Worm (Caenorhabditis elegans) whole organism, late embryonic: ENCODE measurements around the gene T13C5.10.
A peak's percentile ranks its signal among the peaks of the same experiment; 100 is the strongest.

Source experiments
- C38D4.7 ChIP-seq: fragments of 200-800 bp; sonication (Bioruptor generic); optimal IDR thresholded peaks from 2 replicates; lab custom pipeline; 2018; ENCODE audit warnings: mild to moderate bottlenecking, missing genetic modification characterization, moderate library complexity, missing compliant biosample characterization
- F13H6.1 ChIP-seq: sonication (generic microtip); optimal IDR thresholded peaks from 2 replicates; lab custom pipeline; 2016; ENCODE audit warnings: missing genetic modification characterization, missing compliant biosample characterization
- K09A11.1 ChIP-seq: sonication (generic microtip); optimal IDR thresholded peaks from 2 replicates; lab custom pipeline; 2017; ENCODE audit warnings: antibody characterized with exemption, mild to moderate bottlenecking, missing genetic modification characterization, missing compliant biosample characterization; ENCODE audit not compliant: insufficient read depth
- Y22D7AL.16 ChIP-seq: sonication (generic microtip); optimal IDR thresholded peaks from 2 replicates; lab custom pipeline; 2016; ENCODE audit warnings: missing genetic modification characterization, missing compliant biosample characterization
- ahr-1 ChIP-seq: sonication (generic microtip); optimal IDR thresholded peaks from 2 replicates; lab custom pipeline; 2016; ENCODE audit warnings: missing genetic modification characterization, missing compliant biosample characterization
- ama-1 ChIP-seq: fragments of 150-350 bp; optimal IDR thresholded peaks from 2 replicates; lab custom pipeline; 2014
- ceh-14 ChIP-seq: sonication (generic microtip); optimal IDR thresholded peaks from 2 replicates; lab custom pipeline; 2016; ENCODE audit warnings: missing genotype, missing genetic modification characterization, missing compliant biosample characterization
- ceh-18 ChIP-seq: sonication (generic microtip); optimal IDR thresholded peaks from 2 replicates; lab custom pipeline; 2016; ENCODE audit warnings: missing genetic modification characterization, missing compliant biosample characterization
- ceh-19 ChIP-seq: fragments of 200-800 bp; sonication (Bioruptor generic); optimal IDR thresholded peaks from 2 replicates; lab custom pipeline; 2018; ENCODE audit warnings: mild to moderate bottlenecking, missing genetic modification characterization, missing compliant biosample characterization
- ceh-22 ChIP-seq: sonication (generic microtip); optimal IDR thresholded peaks from 2 replicates; lab custom pipeline; 2017; ENCODE audit warnings: missing biosample characterization, missing genetic modification characterization
- ceh-30 ChIP-seq: fragments of 150-350 bp; optimal IDR thresholded peaks from 2 replicates; lab custom pipeline; 2014; ENCODE audit warnings: missing biosample characterization, missing genetic modification characterization
- ceh-34 ChIP-seq: sonication (generic microtip); optimal IDR thresholded peaks from 2 replicates; lab custom pipeline; 2016; ENCODE audit warnings: mild to moderate bottlenecking, missing genetic modification characterization, missing compliant biosample characterization
- ceh-45 ChIP-seq: fragments of 200-800 bp; sonication (Bioruptor generic); IDR thresholded peaks from 2 replicates; pipeline ENCODE4 v1.3.6; 2022; ENCODE audit warnings: missing genetic modification reagents, missing genetic modification characterization, missing compliant biosample characterization
- ceh-9 ChIP-seq: sonication (generic microtip); optimal IDR thresholded peaks from 2 replicates; lab custom pipeline; 2016; ENCODE audit warnings: mild to moderate bottlenecking, missing genetic modification characterization, inconsistent platforms, missing compliant biosample characterization
- dmd-4 ChIP-seq: sonication (generic microtip); optimal IDR thresholded peaks from 2 replicates; lab custom pipeline; 2016; ENCODE audit warnings: borderline replicate concordance, missing genetic modification characterization, missing compliant biosample characterization
- dve-1 ChIP-seq: sonication (generic microtip); optimal IDR thresholded peaks from 2 replicates; lab custom pipeline; 2017; ENCODE audit warnings: antibody characterized with exemption, mild to moderate bottlenecking, missing genetic modification characterization, missing compliant biosample characterization
- elt-2 ChIP-seq: sonication (generic microtip); optimal IDR thresholded peaks from 2 replicates; lab custom pipeline; 2016; ENCODE audit warnings: missing genetic modification reagents, missing genetic modification characterization, missing compliant biosample characterization
- fax-1 ChIP-seq: sonication (generic microtip); optimal IDR thresholded peaks from 2 replicates; lab custom pipeline; 2016; ENCODE audit warnings: missing genotype, missing genetic modification characterization, missing compliant biosample characterization
- fkh-10 ChIP-seq: fragments of 150-350 bp; optimal IDR thresholded peaks from 2 replicates; lab custom pipeline; 2014; ENCODE audit warnings: missing biosample characterization, missing genetic modification reagents, missing genetic modification characterization
- fkh-6 ChIP-seq: sonication (generic microtip); optimal IDR thresholded peaks from 2 replicates; lab custom pipeline; 2016; ENCODE audit warnings: missing genetic modification characterization, missing compliant biosample characterization
- gmeb-2 ChIP-seq: sonication (generic microtip); optimal IDR thresholded peaks from 2 replicates; lab custom pipeline; 2016; ENCODE audit warnings: missing genetic modification characterization, inconsistent platforms, missing compliant biosample characterization
- hlh-15 ChIP-seq: sonication (generic microtip); optimal IDR thresholded peaks from 2 replicates; lab custom pipeline; 2016; ENCODE audit warnings: missing genetic modification characterization, missing compliant biosample characterization
- hlh-30 ChIP-seq: sonication (generic microtip); optimal IDR thresholded peaks from 2 replicates; lab custom pipeline; 2017; ENCODE audit warnings: antibody characterized with exemption, missing genetic modification characterization, missing compliant biosample characterization; ENCODE audit not compliant: insufficient read depth
- hlh-6 ChIP-seq: sonication (generic microtip); optimal IDR thresholded peaks from 2 replicates; lab custom pipeline; 2016; ENCODE audit warnings: missing genotype, missing genetic modification characterization, missing compliant biosample characterization
- lim-6 ChIP-seq: sonication (generic microtip); optimal IDR thresholded peaks from 2 replicates; lab custom pipeline; 2016; ENCODE audit warnings: missing genetic modification characterization, missing compliant biosample characterization
- mec-3 ChIP-seq: sonication (generic microtip); optimal IDR thresholded peaks from 2 replicates; lab custom pipeline; 2016; ENCODE audit warnings: borderline replicate concordance, missing genetic modification characterization, missing compliant biosample characterization
- nfya-1 ChIP-seq: sonication (generic microtip); optimal IDR thresholded peaks from 2 replicates; lab custom pipeline; 2017; ENCODE audit warnings: missing genetic modification characterization, mild to moderate bottlenecking, missing compliant biosample characterization, antibody characterized with exemption, moderate library complexity
- nhr-11 ChIP-seq: fragments of 150-350 bp; optimal IDR thresholded peaks from 2 replicates; lab custom pipeline; 2014; ENCODE audit warnings: missing biosample characterization, missing genetic modification characterization
- nhr-232 ChIP-seq: sonication (generic microtip); optimal IDR thresholded peaks from 2 replicates; lab custom pipeline; 2016; ENCODE audit warnings: missing genetic modification characterization, missing compliant biosample characterization
- pag-3 ChIP-seq: sonication (generic microtip); optimal IDR thresholded peaks from 2 replicates; lab custom pipeline; 2016; ENCODE audit warnings: missing compliant biosample characterization, missing genetic modification characterization, borderline replicate concordance
- pax-1 ChIP-seq: fragments of 150-350 bp; optimal IDR thresholded peaks from 2 replicates; lab custom pipeline; 2014; ENCODE audit warnings: missing biosample characterization, missing genetic modification characterization
- pros-1 ChIP-seq: fragments of 150-350 bp; optimal IDR thresholded peaks from 2 replicates; lab custom pipeline; 2014; ENCODE audit warnings: missing biosample characterization, missing genetic modification reagents, missing genetic modification characterization
- ref-2 ChIP-seq: sonication (generic microtip); optimal IDR thresholded peaks from 2 replicates; lab custom pipeline; 2016; ENCODE audit warnings: missing genetic modification characterization, missing compliant biosample characterization
- rnt-1 ChIP-seq: sonication (generic microtip); optimal IDR thresholded peaks from 2 replicates; lab custom pipeline; 2016; ENCODE audit warnings: missing genetic modification characterization, missing compliant biosample characterization
- sdc-2 ChIP-seq: sonication (generic microtip); optimal IDR thresholded peaks from 2 replicates; lab custom pipeline; 2016; ENCODE audit warnings: missing genotype, missing genetic modification characterization, missing compliant biosample characterization
- sox-4 ChIP-seq: sonication (generic microtip); optimal IDR thresholded peaks from 2 replicates; lab custom pipeline; 2017; ENCODE audit warnings: mild to moderate bottlenecking, missing genetic modification characterization, inconsistent platforms, missing compliant biosample characterization
- syd-9 ChIP-seq: sonication (generic microtip); optimal IDR thresholded peaks from 2 replicates; lab custom pipeline; 2016; ENCODE audit warnings: mild to moderate bottlenecking, missing genetic modification characterization, moderate library complexity, missing compliant biosample characterization
- tbx-2 ChIP-seq: sonication (generic microtip); optimal IDR thresholded peaks from 2 replicates; lab custom pipeline; 2016; ENCODE audit warnings: missing genetic modification characterization, missing compliant biosample characterization
- ttx-3 ChIP-seq: sonication (generic microtip); optimal IDR thresholded peaks from 2 replicates; lab custom pipeline; 2016; ENCODE audit warnings: missing genetic modification reagents, missing genetic modification characterization, missing compliant biosample characterization
- unc-55 ChIP-seq: sonication (generic microtip); optimal IDR thresholded peaks from 2 replicates; lab custom pipeline; 2017; ENCODE audit warnings: missing biosample characterization, missing genetic modification reagents, missing genetic modification characterization
- unc-86 ChIP-seq: sonication (generic microtip); optimal IDR thresholded peaks from 2 replicates; lab custom pipeline; 2016; ENCODE audit warnings: missing genetic modification characterization, missing compliant biosample characterization
- zip-5 ChIP-seq: sonication (generic microtip); optimal IDR thresholded peaks from 2 replicates; lab custom pipeline; 2016; ENCODE audit warnings: missing genetic modification characterization, missing compliant biosample characterization

The T13C5.10 gene

ce11 chrX:6203315-6203714 lies 15.4 kb downstream of the T13C5.10 start:
- TF ChIP-seq ceh-19 (GFP tag; lab: Kevin White, UChicago) (no peak), sdc-2 (tag; lab: Kevin White, UChicago) (no peak), sox-4 (no peak), F13H6.1 (no peak), ama-1 (lab: Kevin White, UChicago) (no peak), zip-5 (no peak)

DNA sequence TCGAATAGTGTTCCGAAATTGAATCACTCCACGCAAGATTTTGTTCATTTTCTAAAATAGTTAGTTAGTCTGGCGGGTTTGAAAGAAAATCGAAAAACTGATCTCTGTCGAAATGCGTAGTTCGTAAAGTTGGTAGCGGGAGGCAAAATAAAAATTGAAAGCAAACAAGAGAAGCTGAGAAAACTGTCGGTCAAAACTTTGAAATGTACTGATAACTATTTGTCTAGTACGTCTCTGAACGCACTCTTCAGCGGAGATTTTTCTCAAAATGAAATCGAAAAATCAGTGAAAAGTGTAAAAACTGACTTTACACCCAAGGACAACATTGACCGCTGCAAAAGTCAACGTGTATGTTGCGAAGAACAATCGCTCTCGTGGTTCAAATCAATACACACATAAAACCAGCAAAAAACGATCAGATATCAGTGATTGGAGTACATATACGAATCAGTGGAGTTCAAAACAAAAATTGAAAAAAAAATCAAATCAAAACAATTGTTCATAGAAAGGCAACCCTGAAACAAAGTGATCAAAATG lies 16.8 kb downstream of the T13C5.10 start, which contains the start of gene bca-1:
bca-1 (minus strand) TSS at position 51 of the 537 bp plus-strand sequence.
- TF ChIP-seq lim-6 (tag; lab: Kevin White, UChicago) (no peak), gmeb-2 (tag; lab: Kevin White, UChicago) (no peak), pros-1 (tag; lab: Kevin White, UChicago) (no peak), pag-3 (tag; lab: Kevin White, UChicago) (no peak), C38D4.7 (no peak), ceh-9 (no peak), ceh-14 (tag; lab: Kevin White, UChicago) (no peak), ceh-18 (no peak), syd-9 (tag; lab: Kevin White, UChicago) (no peak), ttx-3 (tag; lab: Kevin White, UChicago) (no peak), hlh-30 (tag; lab: Kevin White, UChicago) (no peak)

ce11 chrX:6205325-6205724 lies 17.4 kb downstream of the T13C5.10 start:
- TF ChIP-seq hlh-6 (tag; lab: Kevin White, UChicago) (no peak), nhr-232 (tag; lab: Kevin White, UChicago) (no peak)
- TF ChIP-seq, all 69 proteins: peak for 0

- TF ChIP-seq sox-4 (no peak), elt-2 (no peak), nhr-232 (tag; lab: Kevin White, UChicago) (no peak), F13H6.1 (no peak), C38D4.7 (no peak), ttx-3 (tag; lab: Kevin White, UChicago) (no peak)
These were observed 18.4 kb downstream of the T13C5.10 start, which contains the start of gene mtp-18 for ce11 chrX:6206305-6206704. TSS of gene mtp-18 (minus strand) at chrX:6206405.

ce11 chrX:6207687-6208088 lies 19.7 kb downstream of the T13C5.10 start, which contains the start of gene T13C5.6:
TSS of gene T13C5.6 (minus strand) at chrX:6207687.
- TF ChIP-seq sox-4 (peak; percentile 99), ama-1 (lab: Kevin White, UChicago) (no peak), elt-2 (peak; percentile 98), ceh-30 (tag; lab: Kevin White, UChicago) (peak; percentile 97), ahr-1 (tag; lab: Kevin White, UChicago) (peak; percentile 93), ceh-9 (peak; percentile 96), fkh-6 (peak; percentile 97), ref-2 (peak; percentile 98), nhr-11 (no peak), fkh-10 (peak; percentile 82), fax-1 (tag; lab: Kevin White, UChicago) (peak; percentile 97), ceh-19 (GFP tag; lab: Kevin White, UChicago) (peak; percentile 97), gmeb-2 (tag; lab: Kevin White, UChicago) (peak; percentile 98), K09A11.1 (tag; lab: Kevin White, UChicago) (peak; percentile 82), lim-6 (tag; lab: Kevin White, UChicago) (peak; percentile 96), syd-9 (tag; lab: Kevin White, UChicago) (peak; percentile 97), unc-55 (GFP tag; lab: Kevin White, UChicago) (peak; percentile 47), ceh-14 (tag; lab: Kevin White, UChicago) (peak; percentile 97), hlh-15 (tag; lab: Kevin White, UChicago) (peak; percentile 99), Y22D7AL.16 (tag; lab: Kevin White, UChicago) (peak; percentile 95), unc-86 (peak; percentile 97), mec-3 (tag; lab: Kevin White, UChicago) (peak; percentile 97), ceh-45 (GFP tag; lab: Robert Waterston, UW) (peak; percentile 92), ceh-22 (peak; percentile 58), tbx-2 (tag; lab: Kevin White, UChicago) (peak; percentile 98), ceh-18 (peak; percentile 97), ceh-34 (tag; lab: Kevin White, UChicago) (peak; percentile 98), dve-1 (peak; percentile 94), rnt-1 (tag; lab: Kevin White, UChicago) (peak; percentile 98), nfya-1 (tag; lab: Kevin White, UChicago) (peak; percentile 86), dmd-4 (tag; lab: Kevin White, UChicago) (peak; percentile 96), pax-1 (no peak), sdc-2 (tag; lab: Kevin White, UChicago) (peak; percentile 94), pros-1 (tag; lab: Kevin White, UChicago) (peak; percentile 66), hlh-6 (tag; lab: Kevin White, UChicago) (peak; percentile 98)
